Worm (Caenorhabditis elegans) whole organism, L2 larva: ENCODE results near the gene ZK1073.1.

Source experiments
- ama-1 ChIP-seq: fragments of 150-350 bp; optimal IDR thresholded peaks from 2 replicates; lab custom pipeline; 2018; ENCODE audit warnings: inconsistent platforms
- fos-1 ChIP-seq: fragments of 150-350 bp; optimal IDR thresholded peaks from 2 replicates; lab custom pipeline; 2014; ENCODE audit warnings: missing biosample characterization, missing genetic modification characterization
- sem-4 ChIP-seq: fragments of 150-350 bp; optimal IDR thresholded peaks from 2 replicates; lab custom pipeline; 2014; ENCODE audit warnings: missing biosample characterization, missing genetic modification reagents, missing genetic modification characterization

ce11 chrX:16117176-16117575 is 11.5 kb downstream of the ZK1073.1 start:
- TF ChIP-seq fos-1 (tag; lab: Kevin White, UChicago) (no peak), ama-1 (no peak), sem-4 (tag; lab: Kevin White, UChicago) (no peak)
